Fruit fly (Drosophila melanogaster) whole organism, embryonic: ENCODE measurements around the gene opa.

Experiments used
- Asciz ChIP-seq: fragments of 200-800 bp; sonication (Bioruptor generic); optimal IDR thresholded peaks from 2 replicates; lab custom pipeline; 2017; ENCODE audit warnings: missing biosample characterization, mild to moderate bottlenecking, missing genetic modification characterization, missing genetic modification reagents
- BEAF-32 ChIP-seq: fragments of 200-800 bp; sonication (Bioruptor generic); optimal IDR thresholded peaks from 3 replicates; lab custom pipeline; 2017; ENCODE audit warnings: missing biosample characterization, missing genetic modification characterization, mild to moderate bottlenecking, moderate library complexity, missing genetic modification reagents
- Bgb ChIP-seq: fragments of 200-800 bp; sonication (Bioruptor generic); IDR thresholded peaks from 2 replicates; pipeline ENCODE4 v1.3.6; 2022; ENCODE audit warnings: missing biosample characterization, missing genetic modification characterization; ENCODE audit not compliant: partially characterized antibody
- CG10565 ChIP-seq: fragments of 200-800 bp; sonication (Bioruptor generic); optimal IDR thresholded peaks from 3 replicates; lab custom pipeline; 2016; ENCODE audit warnings: missing biosample characterization, mild to moderate bottlenecking, missing genetic modification characterization
- CG12104 ChIP-seq: fragments of 200-800 bp; sonication (Bioruptor generic); optimal IDR thresholded peaks from 3 replicates; lab custom pipeline; 2016; ENCODE audit warnings: missing biosample characterization, missing genetic modification characterization
- CG12299 ChIP-seq: fragments of 200-800 bp; sonication (Bioruptor generic); optimal IDR thresholded peaks from 2 replicates; lab custom pipeline; 2018; ENCODE audit warnings: missing biosample characterization, mild to moderate bottlenecking, missing genetic modification characterization
- CG13624 ChIP-seq: fragments of 200-800 bp; sonication (Bioruptor generic); optimal IDR thresholded peaks from 2 replicates; lab custom pipeline; 2016; ENCODE audit warnings: missing biosample characterization, missing genetic modification characterization
- CG13775 ChIP-seq: fragments of 200-800 bp; sonication (Bioruptor generic); optimal IDR thresholded peaks from 3 replicates; lab custom pipeline; 2017; ENCODE audit warnings: missing biosample characterization, mild to moderate bottlenecking, missing genetic modification characterization
- CG14667 ChIP-seq: fragments of 200-800 bp; sonication (Bioruptor generic); IDR thresholded peaks from 2 replicates; pipeline ENCODE4 v1.3.6; 2022; ENCODE audit warnings: missing biosample characterization, missing genetic modification characterization
- CG15514 ChIP-seq: fragments of 200-800 bp; sonication (Bioruptor generic); optimal IDR thresholded peaks from 3 replicates; lab custom pipeline; 2017; ENCODE audit warnings: missing biosample characterization, missing genetic modification characterization, mild to moderate bottlenecking, moderate library complexity, missing genetic modification reagents
- CG15696 ChIP-seq: fragments of 200-800 bp; sonication (Bioruptor generic); optimal IDR thresholded peaks from 2 replicates; lab custom pipeline; 2019; ENCODE audit warnings: missing biosample characterization, mild to moderate bottlenecking, missing genetic modification characterization, moderate library complexity
- CG17359 ChIP-seq: fragments of 200-800 bp; sonication (Bioruptor generic); optimal IDR thresholded peaks from 3 replicates; lab custom pipeline; 2018; ENCODE audit warnings: missing biosample characterization, mild to moderate bottlenecking, missing genetic modification characterization, moderate library complexity
- CG2202 ChIP-seq: fragments of 200-800 bp; sonication (Bioruptor generic); optimal IDR thresholded peaks from 2 replicates; lab custom pipeline; 2018; ENCODE audit warnings: missing biosample characterization, mild to moderate bottlenecking, missing genetic modification characterization
- CG31388 ChIP-seq: fragments of 200-800 bp; sonication (Bioruptor generic); optimal IDR thresholded peaks from 2 replicates; lab custom pipeline; 2016; ENCODE audit warnings: missing biosample characterization, missing genetic modification characterization
- CG32772 ChIP-seq: fragments of 200-800 bp; sonication (Bioruptor generic); IDR thresholded peaks from 2 replicates; pipeline ENCODE4 v1.3.6; 2022; ENCODE audit warnings: missing biosample characterization, missing genetic modification characterization
- CG3847 ChIP-seq: fragments of 200-800 bp; sonication (Bioruptor generic); IDR thresholded peaks from 2 replicates; pipeline ENCODE4 v1.3.6; 2022; ENCODE audit warnings: missing biosample characterization, missing genetic modification characterization
- CG42726 ChIP-seq: fragments of 200-800 bp; sonication (Bioruptor generic); IDR thresholded peaks from 2 replicates; pipeline ENCODE4 v1.3.6; 2022; ENCODE audit warnings: missing biosample characterization, missing genetic modification characterization; ENCODE audit not compliant: partially characterized antibody
- CG4360 ChIP-seq: fragments of 200-800 bp; sonication (Bioruptor generic); IDR thresholded peaks from 2 replicates; pipeline ENCODE4 v1.3.6; 2022; ENCODE audit warnings: missing biosample characterization, missing genetic modification characterization
- CG4730 ChIP-seq: fragments of 200-800 bp; sonication (Bioruptor generic); IDR thresholded peaks from 2 replicates; pipeline ENCODE4 v1.3.6; 2022; ENCODE audit warnings: missing biosample characterization, missing genetic modification characterization
- CG6175 ChIP-seq: fragments of 200-800 bp; sonication (Bioruptor generic); IDR thresholded peaks from 3 replicates; pipeline ENCODE4 v1.3.6; 2022; ENCODE audit warnings: missing biosample characterization, missing genetic modification characterization
- CG6654 ChIP-seq: fragments of 200-800 bp; sonication (Bioruptor generic); optimal IDR thresholded peaks from 2 replicates; lab custom pipeline; 2017; ENCODE audit warnings: missing biosample characterization, mild to moderate bottlenecking, missing genetic modification characterization
- CG8281 ChIP-seq: fragments of 200-800 bp; sonication (Bioruptor generic); optimal IDR thresholded peaks from 2 replicates; lab custom pipeline; 2018; ENCODE audit warnings: missing biosample characterization, mild to moderate bottlenecking, missing genetic modification characterization, moderate library complexity
- CG8944 ChIP-seq: fragments of 200-800 bp; sonication (Bioruptor generic); optimal IDR thresholded peaks from 3 replicates; lab custom pipeline; 2016; ENCODE audit warnings: missing biosample characterization, missing genetic modification characterization
- CG9797 ChIP-seq: fragments of 200-800 bp; sonication (Bioruptor generic); optimal IDR thresholded peaks from 3 replicates; lab custom pipeline; 2018; ENCODE audit warnings: missing biosample characterization, mild to moderate bottlenecking, missing genetic modification characterization
- Dip2 ChIP-seq: fragments of 200-800 bp; sonication (Bioruptor generic); IDR thresholded peaks from 2 replicates; pipeline ENCODE4 v1.3.6; 2022; ENCODE audit warnings: missing biosample characterization, missing genetic modification characterization
- Drgx ChIP-seq: fragments of 200-800 bp; sonication (Bioruptor generic); IDR thresholded peaks from 2 replicates; pipeline ENCODE4 v1.3.6; 2022; ENCODE audit warnings: missing biosample characterization, missing genetic modification characterization
- Ets97D ChIP-seq: fragments of 200-800 bp; sonication (Bioruptor generic); optimal IDR thresholded peaks from 3 replicates; lab custom pipeline; 2016; ENCODE audit warnings: missing biosample characterization, missing genetic modification characterization
- Lpt ChIP-seq: fragments of >200 bp; optimal IDR thresholded peaks from 2 replicates; lab custom pipeline; 2018; ENCODE audit warnings: missing biosample characterization, missing genetic modification characterization
- Myb ChIP-seq: fragments of 200-800 bp; sonication (Bioruptor generic); optimal IDR thresholded peaks from 2 replicates; lab custom pipeline; 2016; ENCODE audit warnings: missing biosample characterization, missing genetic modification characterization
- PHDP ChIP-seq: fragments of 200-800 bp; sonication (Bioruptor generic); optimal IDR thresholded peaks from 3 replicates; lab custom pipeline; 2018; ENCODE audit warnings: missing biosample characterization, mild to moderate bottlenecking, missing genetic modification characterization, moderate library complexity
- Pdp1 ChIP-seq, 2 experiments: fragments of 200-800 bp; sonication (Bioruptor generic); optimal IDR thresholded peaks; 3 replicates each; lab custom pipeline; 2016; ENCODE audit warnings: missing biosample characterization in 2 of 2, missing genetic modification characterization in 2 of 2, mild to moderate bottlenecking in 1 of 2, moderate library complexity in 1 of 2
- Sox102F ChIP-seq: fragments of 200-800 bp; sonication (Bioruptor generic); optimal IDR thresholded peaks from 2 replicates; lab custom pipeline; 2018; ENCODE audit warnings: missing biosample characterization, mild to moderate bottlenecking, missing genetic modification characterization, moderate library complexity
- Tbp ChIP-seq: fragments of >200 bp; optimal IDR thresholded peaks from 2 replicates; lab custom pipeline; 2018; ENCODE audit warnings: missing biosample characterization, missing genetic modification characterization
- bcd ChIP-seq: fragments of 200-800 bp; sonication (Bioruptor generic); optimal IDR thresholded peaks from 2 replicates; lab custom pipeline; 2017; ENCODE audit warnings: missing biosample characterization, mild to moderate bottlenecking, missing genetic modification characterization
- cato ChIP-seq: fragments of 200-800 bp; sonication (Bioruptor generic); optimal IDR thresholded peaks from 2 replicates; lab custom pipeline; 2016; ENCODE audit warnings: missing biosample characterization, missing genetic modification characterization, borderline replicate concordance
- caup ChIP-seq: fragments of 200-800 bp; sonication (Bioruptor generic); optimal IDR thresholded peaks from 3 replicates; lab custom pipeline; 2017; ENCODE audit warnings: missing biosample characterization, mild to moderate bottlenecking, missing genetic modification characterization, moderate library complexity; ENCODE audit not compliant: severe bottlenecking
- disco-r ChIP-seq: fragments of 200-800 bp; sonication (Bioruptor generic); optimal IDR thresholded peaks from 2 replicates; lab custom pipeline; 2016; ENCODE audit warnings: missing biosample characterization, missing genetic modification characterization
- ems ChIP-seq: fragments of 200-800 bp; sonication (Bioruptor generic); optimal IDR thresholded peaks from 3 replicates; lab custom pipeline; 2016; ENCODE audit warnings: missing biosample characterization, missing genetic modification characterization
- hth ChIP-seq: fragments of >200 bp; optimal IDR thresholded peaks from 2 replicates; lab custom pipeline; 2017; ENCODE audit warnings: inconsistent platforms
- onecut ChIP-seq: fragments of 200-800 bp; sonication (Bioruptor generic); IDR thresholded peaks from 2 replicates; pipeline ENCODE4 v1.3.6; 2022; ENCODE audit warnings: missing biosample characterization, missing genetic modification characterization
- p53 ChIP-seq: fragments of 200-800 bp; sonication (Bioruptor generic); optimal IDR thresholded peaks from 2 replicates; lab custom pipeline; 2016; ENCODE audit warnings: missing biosample characterization, missing genetic modification characterization
- rib ChIP-seq: fragments of 200-800 bp; sonication (Bioruptor generic); IDR thresholded peaks from 2 replicates; pipeline ENCODE4 v1.3.6; 2022; ENCODE audit warnings: missing biosample characterization, missing genetic modification characterization
- slbo ChIP-seq: fragments of 200-800 bp; sonication (Bioruptor generic); IDR thresholded peaks from 2 replicates; pipeline ENCODE4 v1.3.6; 2022; ENCODE audit warnings: missing biosample characterization, missing genetic modification characterization
- sna ChIP-seq: fragments of 200-800 bp; sonication (Bioruptor generic); IDR thresholded peaks from 2 replicates; pipeline ENCODE4 v1.3.6; 2022; ENCODE audit warnings: missing biosample characterization, missing genetic modification characterization; ENCODE audit not compliant: partially characterized antibody
- tap ChIP-seq: fragments of 200-800 bp; optimal IDR thresholded peaks from 3 replicates; lab custom pipeline; 2019; ENCODE audit warnings: missing biosample characterization, mild to moderate bottlenecking, missing genetic modification characterization, moderate library complexity
- usp ChIP-seq: fragments of >200 bp; optimal IDR thresholded peaks from 2 replicates; lab custom pipeline; 2017; ENCODE audit warnings: missing biosample characterization, missing genetic modification characterization
- vfl ChIP-seq: fragments of 200-800 bp; sonication (Bioruptor generic); optimal IDR thresholded peaks from 2 replicates; lab custom pipeline; 2016; ENCODE audit warnings: missing biosample characterization, missing genetic modification characterization
- wor ChIP-seq: fragments of 200-800 bp; sonication (Bioruptor generic); IDR thresholded peaks from 2 replicates; pipeline ENCODE4 v1.3.6; 2022; ENCODE audit warnings: missing biosample characterization, missing genetic modification characterization

opa gene

DNA sequence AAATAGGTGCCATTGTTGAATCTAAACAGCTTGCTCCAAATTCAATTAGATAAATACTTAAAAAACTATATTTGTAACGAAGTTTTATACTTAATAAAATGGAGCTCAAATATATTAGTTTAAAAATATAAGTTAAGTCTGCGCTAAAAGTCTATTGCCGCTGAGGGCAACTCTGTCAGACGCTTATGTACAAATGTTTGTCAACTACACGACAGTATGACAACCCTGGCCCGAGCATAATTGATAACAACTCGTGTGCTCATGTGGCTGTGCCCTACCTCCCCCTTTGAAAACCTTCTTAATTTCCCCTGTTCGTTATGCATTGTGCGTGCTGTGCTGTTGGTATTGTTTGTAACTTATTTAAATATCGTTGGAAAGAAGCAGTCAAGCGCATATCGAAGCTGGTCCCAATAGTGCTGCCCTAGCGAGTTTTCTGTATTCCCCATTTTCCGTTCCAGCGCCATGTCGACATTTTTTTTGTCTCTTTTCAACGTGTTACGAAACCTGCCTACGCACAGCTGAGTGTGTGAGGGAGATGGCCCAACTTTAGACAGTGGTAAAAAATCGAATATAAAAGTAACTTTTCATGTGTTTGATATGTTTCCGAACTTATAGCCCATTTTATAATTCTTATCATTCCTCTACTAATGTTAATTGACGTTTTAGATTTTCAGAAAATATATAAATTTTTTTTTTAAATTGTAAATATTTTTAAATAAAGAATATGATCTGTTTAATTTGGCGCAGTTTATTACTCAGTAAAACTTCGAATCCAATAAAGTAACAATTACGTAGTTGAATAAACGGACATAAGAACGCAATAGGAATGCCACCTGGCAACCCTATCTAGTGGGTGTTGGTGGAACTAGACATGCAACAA is 47.5 kb upstream of the opa start (continued):
- TF ChIP-seq BEAF-32 (GFP tag; lab: Kevin White, UChicago) (peak; percentile 8), CG12299 (peak; percentile 35), CG31388 (GFP tag; lab: Kevin White, UChicago) (no peak), disco-r (GFP tag; lab: Kevin White, UChicago) (no peak), CG14667 (GFP tag; lab: Robert Waterston, UW) (peak; percentile 49; the same call in 1 of the 2 replicates), Tbp (GFP tag; lab: Kevin White, UChicago) (no peak), CG3847 (GFP tag; lab: Robert Waterston, UW) (no peak), hth (lab: Kevin White, UChicago) (no peak), p53 (GFP tag; lab: Kevin White, UChicago) (no peak), CG17359 (peak; percentile 75), cato (GFP tag; lab: Kevin White, UChicago) (peak; percentile 33), onecut (no peak), CG15696 (tag; lab: Kevin White, UChicago) (peak; percentile 67), caup (GFP tag; lab: Kevin White, UChicago) (peak; percentile 45), CG4730 (0 out of 2 replicates have a peak, but pooled peaks have one; percentile 24), CG8944 (GFP tag; lab: Kevin White, UChicago) (no peak), vfl (GFP tag; lab: Kevin White, UChicago) (peak; percentile 9), tap (tag; lab: Kevin White, UChicago) (peak; percentile 62), CG2202 (tag; lab: Kevin White, UChicago) (peak; percentile 11), CG10565 (GFP tag; lab: Kevin White, UChicago) (no peak), CG12104 (peak; percentile 58), Asciz (GFP tag; lab: Kevin White, UChicago) (peak; percentile 44), CG8281 (tag; lab: Kevin White, UChicago) (peak; percentile 11), CG13624 (GFP tag; lab: Kevin White, UChicago) (peak; percentile 22), CG32772 (GFP tag; lab: Robert Waterston, UW) (peak; percentile 45; the same call in 1 of the 2 replicates), Pdp1 (GFP tag; optimal IDR thresholded peaks at IDR 0.05; lab: Kevin White, UChicago) (peak; percentile 1 to 92), slbo (peak; percentile 68)

DNA sequence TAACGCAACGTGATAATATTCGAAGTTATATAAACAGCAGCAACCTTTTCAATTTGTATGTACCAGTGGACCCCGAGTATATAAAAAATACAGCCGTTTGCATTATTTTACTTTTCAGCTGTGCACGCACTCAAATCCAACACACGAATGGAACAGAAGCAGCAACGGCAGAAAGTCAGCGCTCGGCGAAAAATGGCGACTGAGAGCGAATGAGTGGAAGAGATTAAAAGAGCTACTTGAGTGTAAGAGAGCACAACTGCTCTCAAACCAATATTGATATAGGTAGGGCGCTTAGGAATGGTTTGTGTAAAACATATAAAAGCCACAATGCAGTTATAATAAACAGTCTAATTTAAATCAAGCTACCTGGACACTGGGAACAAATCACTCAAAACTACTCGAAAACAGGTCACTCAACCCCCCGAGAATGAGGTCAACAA is 46.3 kb upstream of the opa start:
- no peak for TF ChIP-seq ems (GFP tag; lab: Kevin White, UChicago)
- no peak for TF ChIP-seq CG13775 (GFP tag; lab: Kevin White, UChicago)
- peak; percentile 58 for TF ChIP-seq CG4360 (GFP tag; lab: Robert Waterston, UW)
- TF ChIP-seq CG9797 (GFP tag; lab: Kevin White, UChicago): no peak
- no peak for TF ChIP-seq CG6175
- peak; percentile 17; the same call in 1 of the 2 replicates for TF ChIP-seq CG42726 (GFP tag; lab: Robert Waterston, UW)
- TF ChIP-seq wor (GFP tag; lab: Robert Waterston, UW): no peak
- no peak for TF ChIP-seq Ets97D (GFP tag; lab: Kevin White, UChicago)
- TF ChIP-seq CG8281 (tag; lab: Kevin White, UChicago): peak; percentile 3
- TF ChIP-seq Lpt: no peak
- TF ChIP-seq disco-r (GFP tag; lab: Kevin White, UChicago): peak; percentile 54
- TF ChIP-seq Sox102F (GFP tag; lab: Kevin White, UChicago): peak; percentile 48
- peak; percentile 75 for TF ChIP-seq CG15514 (GFP tag; lab: Kevin White, UChicago)
- peak; percentile 10; the same call in 1 of the 2 replicates for TF ChIP-seq Drgx (GFP tag; lab: Robert Waterston, UW)
- peak; percentile 22 for TF ChIP-seq Myb (GFP tag; lab: Kevin White, UChicago)
- no peak for TF ChIP-seq Dip2 (GFP tag; lab: Robert Waterston, UW)
- TF ChIP-seq PHDP (tag; lab: Kevin White, UChicago): peak; percentile 69
- TF ChIP-seq sna (GFP tag; lab: Robert Waterston, UW): no peak
- TF ChIP-seq CG6654 (GFP tag; lab: Kevin White, UChicago): peak; percentile 3
- TF ChIP-seq p53 (GFP tag; lab: Kevin White, UChicago): no peak
- peak; percentile 18; the same call in 1 of the 2 replicates for TF ChIP-seq rib (GFP tag; lab: Robert Waterston, UW)
- TF ChIP-seq Bgb: peak; percentile 49; the same call in 1 of the 2 replicates
- peak; percentile 54 for TF ChIP-seq bcd (GFP tag; lab: Kevin White, UChicago)
- TF ChIP-seq usp (GFP tag; lab: Kevin White, UChicago): no peak
